Worm (Caenorhabditis elegans) whole organism, late embryonic: ENCODE results near the gene lin-66.
A peak's percentile ranks its signal among the peaks of the same experiment; 100 is the strongest.

Experiments used
- C38D4.7 ChIP-seq: fragments of 200-800 bp; sonication (Bioruptor generic); optimal IDR thresholded peaks from 2 replicates; lab custom pipeline; 2018; ENCODE audit warnings: mild to moderate bottlenecking, missing genetic modification characterization, moderate library complexity, missing compliant biosample characterization
- K09A11.1 ChIP-seq: sonication (generic microtip); optimal IDR thresholded peaks from 2 replicates; lab custom pipeline; 2017; ENCODE audit warnings: antibody characterized with exemption, mild to moderate bottlenecking, missing genetic modification characterization, missing compliant biosample characterization; ENCODE audit not compliant: insufficient read depth
- T23F11.4 ChIP-seq: fragments of 200-800 bp; sonication (Bioruptor generic); optimal IDR thresholded peaks from 2 replicates; lab custom pipeline; 2018; ENCODE audit warnings: mild to moderate bottlenecking, missing genetic modification characterization, missing compliant biosample characterization
- Y22D7AL.16 ChIP-seq: sonication (generic microtip); optimal IDR thresholded peaks from 2 replicates; lab custom pipeline; 2016; ENCODE audit warnings: missing genetic modification characterization, missing compliant biosample characterization
- ahr-1 ChIP-seq: sonication (generic microtip); optimal IDR thresholded peaks from 2 replicates; lab custom pipeline; 2016; ENCODE audit warnings: missing genetic modification characterization, missing compliant biosample characterization
- ceh-14 ChIP-seq: sonication (generic microtip); optimal IDR thresholded peaks from 2 replicates; lab custom pipeline; 2016; ENCODE audit warnings: missing genotype, missing genetic modification characterization, missing compliant biosample characterization
- ceh-18 ChIP-seq: sonication (generic microtip); optimal IDR thresholded peaks from 2 replicates; lab custom pipeline; 2016; ENCODE audit warnings: missing genetic modification characterization, missing compliant biosample characterization
- ceh-24 ChIP-seq: sonication (generic microtip); optimal IDR thresholded peaks from 2 replicates; lab custom pipeline; 2016; ENCODE audit warnings: mild to moderate bottlenecking, missing genetic modification characterization, missing compliant biosample characterization
- ceh-30 ChIP-seq: fragments of 150-350 bp; optimal IDR thresholded peaks from 2 replicates; lab custom pipeline; 2014; ENCODE audit warnings: missing biosample characterization, missing genetic modification characterization
- ceh-31 ChIP-seq: sonication (generic microtip); optimal IDR thresholded peaks from 2 replicates; lab custom pipeline; 2016; ENCODE audit warnings: missing genetic modification characterization, missing compliant biosample characterization
- ceh-48 ChIP-seq: sonication (generic microtip); optimal IDR thresholded peaks from 2 replicates; lab custom pipeline; 2016; ENCODE audit warnings: missing genetic modification characterization, inconsistent platforms, missing compliant biosample characterization
- dve-1 ChIP-seq: sonication (generic microtip); optimal IDR thresholded peaks from 2 replicates; lab custom pipeline; 2017; ENCODE audit warnings: antibody characterized with exemption, mild to moderate bottlenecking, missing genetic modification characterization, missing compliant biosample characterization
- elt-2 ChIP-seq: sonication (generic microtip); optimal IDR thresholded peaks from 2 replicates; lab custom pipeline; 2016; ENCODE audit warnings: missing genetic modification reagents, missing genetic modification characterization, missing compliant biosample characterization
- ets-4 ChIP-seq: sonication (generic microtip); optimal IDR thresholded peaks from 2 replicates; lab custom pipeline; 2016; ENCODE audit warnings: missing genetic modification characterization, missing compliant biosample characterization
- eyg-1 ChIP-seq: sonication (generic microtip); optimal IDR thresholded peaks from 2 replicates; lab custom pipeline; 2016; ENCODE audit warnings: missing genotype, missing genetic modification characterization, missing compliant biosample characterization
- hlh-30 ChIP-seq: sonication (generic microtip); optimal IDR thresholded peaks from 2 replicates; lab custom pipeline; 2017; ENCODE audit warnings: antibody characterized with exemption, missing genetic modification characterization, missing compliant biosample characterization; ENCODE audit not compliant: insufficient read depth
- lim-6 ChIP-seq: sonication (generic microtip); optimal IDR thresholded peaks from 2 replicates; lab custom pipeline; 2016; ENCODE audit warnings: missing genetic modification characterization, missing compliant biosample characterization
- lin-11 ChIP-seq: fragments of 200-800 bp; sonication (Bioruptor generic); optimal IDR thresholded peaks from 2 replicates; lab custom pipeline; 2018; ENCODE audit warnings: mild to moderate bottlenecking, missing genetic modification characterization, missing compliant biosample characterization
- madf-2 ChIP-seq: sonication (generic microtip); optimal IDR thresholded peaks from 2 replicates; lab custom pipeline; 2017; ENCODE audit warnings: missing genetic modification characterization, missing compliant biosample characterization
- nhr-11 ChIP-seq: fragments of 150-350 bp; optimal IDR thresholded peaks from 2 replicates; lab custom pipeline; 2014; ENCODE audit warnings: missing biosample characterization, missing genetic modification characterization
- nhr-232 ChIP-seq: sonication (generic microtip); optimal IDR thresholded peaks from 2 replicates; lab custom pipeline; 2016; ENCODE audit warnings: missing genetic modification characterization, missing compliant biosample characterization
- odd-2 ChIP-seq: sonication (generic microtip); optimal IDR thresholded peaks from 2 replicates; lab custom pipeline; 2017; ENCODE audit warnings: antibody characterized with exemption, mild to moderate bottlenecking, missing genetic modification characterization, missing compliant biosample characterization
- pha-2 ChIP-seq: sonication (generic microtip); optimal IDR thresholded peaks from 2 replicates; lab custom pipeline; 2017; ENCODE audit warnings: mild to moderate bottlenecking, missing genetic modification characterization, missing compliant biosample characterization
- pha-4 ChIP-seq: fragments of 150-350 bp; optimal IDR thresholded peaks from 2 replicates; lab custom pipeline; 2018; ENCODE audit warnings: missing biosample characterization, missing genetic modification reagents, missing genetic modification characterization
- pqm-1 ChIP-seq: sonication (generic microtip); optimal IDR thresholded peaks from 2 replicates; lab custom pipeline; 2016; ENCODE audit warnings: missing genetic modification characterization, missing compliant biosample characterization
- pros-1 ChIP-seq: fragments of 150-350 bp; optimal IDR thresholded peaks from 2 replicates; lab custom pipeline; 2014; ENCODE audit warnings: missing biosample characterization, missing genetic modification reagents, missing genetic modification characterization
- rnt-1 ChIP-seq: sonication (generic microtip); optimal IDR thresholded peaks from 2 replicates; lab custom pipeline; 2016; ENCODE audit warnings: missing genetic modification characterization, missing compliant biosample characterization
- sox-2 ChIP-seq: fragments of 200-800 bp; sonication (Bioruptor generic); IDR thresholded peaks from 2 replicates; pipeline ENCODE4 v1.3.6; 2022; ENCODE audit warnings: missing genetic modification reagents, missing genetic modification characterization, missing compliant biosample characterization
- sox-4 ChIP-seq: sonication (generic microtip); optimal IDR thresholded peaks from 2 replicates; lab custom pipeline; 2017; ENCODE audit warnings: mild to moderate bottlenecking, missing genetic modification characterization, inconsistent platforms, missing compliant biosample characterization
- ttx-3 ChIP-seq: sonication (generic microtip); optimal IDR thresholded peaks from 2 replicates; lab custom pipeline; 2016; ENCODE audit warnings: missing genetic modification reagents, missing genetic modification characterization, missing compliant biosample characterization
- unc-3 ChIP-seq, 2 experiments: fragments of 200-800 bp in 1 of 2; sonication (Bioruptor generic) in 1 of 2; sonication (generic microtip) in 1 of 2; conservative IDR thresholded peaks in 1 of 2; optimal IDR thresholded peaks in 1 of 2; 2 replicates each; pipeline versions ENCODE4 v1.3.6 to Lab custom; 2016 to 2022; ENCODE audit warnings: missing compliant biosample characterization in 2 of 2, missing genetic modification characterization in 2 of 2, missing genetic modification reagents in 1 of 2
- unc-42 ChIP-seq: sonication (generic microtip); optimal IDR thresholded peaks from 2 replicates; lab custom pipeline; 2016; ENCODE audit warnings: missing genotype, missing genetic modification characterization, missing compliant biosample characterization
- ztf-16 ChIP-seq: sonication (generic microtip); optimal IDR thresholded peaks from 2 replicates; lab custom pipeline; 2017; ENCODE audit warnings: missing genetic modification characterization, missing compliant biosample characterization

lin-66 gene

DNA sequence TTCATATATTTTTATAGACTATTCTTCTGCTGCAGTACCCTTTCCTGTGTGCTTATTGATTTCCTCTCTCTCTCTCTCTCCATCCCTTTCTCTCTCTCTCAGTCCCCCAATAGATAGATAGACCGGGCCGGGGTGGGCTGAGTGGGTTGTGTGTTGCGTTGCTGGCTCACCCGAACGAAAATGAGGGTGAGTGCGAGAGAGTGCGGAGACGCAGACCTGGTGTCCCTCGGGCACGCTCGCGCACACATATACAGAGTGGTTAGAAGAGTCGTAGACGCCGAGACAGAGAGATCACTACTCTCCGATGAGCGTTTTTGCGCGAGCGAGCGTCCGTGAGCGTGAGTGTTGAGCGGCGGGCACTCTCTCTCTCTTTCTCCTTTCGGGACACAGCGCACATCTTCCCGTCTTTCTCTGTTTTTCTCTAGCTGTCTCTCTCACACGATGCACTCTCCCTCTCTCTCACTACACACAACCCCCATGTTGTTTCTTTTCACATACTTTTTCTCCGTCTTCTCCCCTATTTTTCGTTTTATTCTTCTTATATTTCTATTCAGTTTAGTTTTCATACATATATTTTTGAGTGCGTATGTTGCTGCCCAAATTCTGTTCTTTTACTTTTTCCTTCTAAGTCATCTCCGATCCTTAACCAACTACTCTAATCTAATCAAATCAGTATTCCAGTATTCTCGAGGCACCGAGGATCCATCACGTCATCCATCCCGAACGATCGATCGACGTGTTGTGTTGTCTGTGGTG, at the start of gene lin-66 (continued):
- peak; percentile 59 for TF ChIP-seq pha-2 (tag; lab: Kevin White, UChicago)
- TF ChIP-seq T23F11.4 (GFP tag; lab: Kevin White, UChicago) = peak; percentile 69
- TF ChIP-seq pqm-1 (tag; lab: Kevin White, UChicago) = peak; percentile 56
- TF ChIP-seq ceh-14 (tag; lab: Kevin White, UChicago) = peak; percentile 91
- TF ChIP-seq rnt-1 = peak; percentile 90
- TF ChIP-seq odd-2 = no peak
- TF ChIP-seq ahr-1 (tag; lab: Kevin White, UChicago) = no peak
- TF ChIP-seq ceh-48 (tag; lab: Kevin White, UChicago) = peak; percentile 92
- TF ChIP-seq dve-1 (tag; lab: Kevin White, UChicago) = peak; percentile 27
- no peak for TF ChIP-seq pha-4 (tag; lab: Kevin White, UChicago)
- peak; percentile 74 for TF ChIP-seq ets-4 (tag; lab: Kevin White, UChicago)
- TF ChIP-seq ceh-18 (tag; lab: Kevin White, UChicago) = peak; percentile 97
- TF ChIP-seq nhr-232 = no peak
- peak; percentile 82 for TF ChIP-seq hlh-30 (tag; lab: Kevin White, UChicago)
- no peak for TF ChIP-seq K09A11.1
- TF ChIP-seq eyg-1 (tag; lab: Kevin White, UChicago) = peak; percentile 86
- peak; percentile 95 for TF ChIP-seq pros-1 (tag; lab: Kevin White, UChicago)

DNA sequence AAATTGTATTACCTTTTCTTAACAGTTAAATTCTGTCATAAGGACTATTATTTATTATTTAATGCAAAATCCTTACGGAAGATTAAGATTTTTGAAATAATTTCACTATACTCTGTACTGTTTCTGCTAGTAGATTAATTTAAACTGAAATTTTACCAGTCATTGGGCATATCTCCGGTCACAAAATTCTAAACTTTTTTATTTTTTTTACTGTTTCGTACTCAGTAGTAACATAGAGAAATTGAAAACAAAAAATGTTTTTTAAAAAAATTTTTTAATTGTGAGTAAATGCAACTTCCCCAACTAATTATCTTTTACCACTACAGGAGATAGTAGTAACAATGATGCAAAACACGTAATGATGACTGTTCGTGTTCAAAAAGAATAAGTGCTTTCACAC, 49.6 kb upstream of the lin-66 start:
- TF ChIP-seq lin-11 (tag; lab: Kevin White, UChicago) (no peak), unc-3 (GFP tag; conservative IDR thresholded peaks at IDR 0.05; lab: Robert Waterston, UW) (no peak), unc-3 (tag; optimal IDR thresholded peaks at IDR 0.05; lab: Kevin White, UChicago) (no peak), nhr-11 (no peak)

DNA sequence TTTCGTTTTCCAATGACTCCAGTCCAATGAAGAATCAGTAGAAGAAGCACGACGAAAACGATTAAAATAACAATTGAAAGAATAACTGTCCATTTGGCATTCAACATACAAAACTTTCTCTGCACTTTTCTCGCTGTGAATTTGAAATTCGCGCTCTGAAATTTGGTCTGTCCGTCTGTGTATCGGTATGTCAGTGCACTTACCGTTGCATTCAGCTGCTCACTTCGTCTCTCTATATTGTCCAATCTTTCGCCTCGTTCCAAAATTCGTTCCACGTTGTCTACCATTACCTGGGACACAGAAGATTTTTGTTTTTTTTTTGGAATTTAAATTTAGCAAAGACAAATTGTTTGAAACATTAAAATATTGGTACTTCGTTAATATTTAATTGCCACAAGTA, 27.4 kb upstream of the lin-66 start:
- no peak for TF ChIP-seq nhr-11
- TF ChIP-seq rnt-1 = no peak
- TF ChIP-seq T23F11.4 (GFP tag; lab: Kevin White, UChicago) = no peak
- TF ChIP-seq lim-6 (tag; lab: Kevin White, UChicago) = no peak
- TF ChIP-seq ceh-24 (tag; lab: Kevin White, UChicago) = no peak
- TF ChIP-seq sox-4 (tag; lab: Kevin White, UChicago) = no peak
- TF ChIP-seq odd-2 = no peak
- TF ChIP-seq pha-4 (tag; lab: Kevin White, UChicago) = no peak
- no peak for TF ChIP-seq C38D4.7 (GFP tag; lab: Kevin White, UChicago)
- no peak for TF ChIP-seq Y22D7AL.16 (tag; lab: Kevin White, UChicago)
- TF ChIP-seq nhr-232 = no peak
- no peak for TF ChIP-seq pha-2 (tag; lab: Kevin White, UChicago)
- no peak for TF ChIP-seq ceh-31
- TF ChIP-seq hlh-30 (tag; lab: Kevin White, UChicago) = no peak
- TF ChIP-seq dve-1 (tag; lab: Kevin White, UChicago) = no peak

DNA sequence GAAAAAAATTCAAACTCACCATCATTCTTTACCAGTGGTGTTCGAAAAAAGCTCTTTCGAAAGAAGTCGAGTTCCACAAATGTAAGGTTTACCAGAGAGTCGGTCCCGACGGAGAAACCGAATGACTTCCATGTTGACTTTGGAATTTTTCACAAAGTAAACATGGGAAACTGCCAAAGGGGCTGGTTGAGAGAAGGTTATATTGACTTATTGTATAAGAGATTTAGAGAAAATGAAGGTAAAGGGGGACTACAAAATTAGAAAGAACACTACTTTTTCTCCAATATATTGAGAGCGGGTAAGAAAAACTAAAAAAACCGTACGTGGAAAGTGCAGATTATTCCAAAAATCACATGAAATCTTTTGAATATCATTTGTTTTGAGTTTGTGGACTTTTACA, 22.7 kb upstream of the lin-66 start, which contains the start of gene vamp-8:
Gene vamp-8, minus strand, starts transcription at position 25 of the 400 bp plus-strand sequence.
- TF ChIP-seq ahr-1 (tag; lab: Kevin White, UChicago) (no peak), madf-2 (tag; lab: Kevin White, UChicago) (no peak), unc-42 (tag; lab: Kevin White, UChicago) (no peak), ceh-30 (tag; lab: Kevin White, UChicago) (no peak), ztf-16 (tag; lab: Kevin White, UChicago) (no peak), elt-2 (no peak), nhr-232 (no peak), ttx-3 (tag; lab: Kevin White, UChicago) (no peak), sox-2 (no peak)
